Fruit fly (Drosophila melanogaster) whole organism, prepupa: ENCODE results near the gene Ets65A.
A peak's percentile ranks its signal among the peaks of the same experiment; 100 is the strongest.

Experiments
- CG10669 ChIP-seq: fragments of 200-800 bp; sonication (Bioruptor generic); optimal IDR thresholded peaks from 3 replicates; lab custom pipeline; 2018; ENCODE audit warnings: missing biosample characterization, mild to moderate bottlenecking, missing genetic modification characterization, moderate library complexity
- CG11902 ChIP-seq: fragments of 200-800 bp; sonication (Bioruptor generic); optimal IDR thresholded peaks from 3 replicates; lab custom pipeline; 2016; ENCODE audit warnings: missing biosample characterization, missing genetic modification characterization
- CG8632 ChIP-seq: fragments of 200-800 bp; sonication (Bioruptor generic); optimal IDR thresholded peaks from 3 replicates; lab custom pipeline; 2016; ENCODE audit warnings: missing biosample characterization, missing genetic modification characterization
- Eip75B ChIP-seq: fragments of 200-800 bp; sonication (Bioruptor generic); optimal IDR thresholded peaks from 3 replicates; lab custom pipeline; 2016; ENCODE audit warnings: missing biosample characterization, missing genetic modification characterization
- Ets21C ChIP-seq: fragments of 200-800 bp; sonication (Bioruptor generic); optimal IDR thresholded peaks from 3 replicates; lab custom pipeline; 2016; ENCODE audit warnings: missing biosample characterization, missing genetic modification characterization
- Gug ChIP-seq: fragments of 200-800 bp; sonication (Bioruptor generic); IDR thresholded peaks from 2 replicates; pipeline ENCODE4 v1.3.6; 2022; ENCODE audit warnings: missing biosample characterization, missing genetic modification characterization
- Smox ChIP-seq: fragments of 200-800 bp; sonication (Bioruptor generic); optimal IDR thresholded peaks from 3 replicates; lab custom pipeline; 2016; ENCODE audit warnings: missing biosample characterization, missing genetic modification characterization
- Sox15 ChIP-seq: fragments of 200-800 bp; sonication (Bioruptor generic); optimal IDR thresholded peaks from 3 replicates; lab custom pipeline; 2016; ENCODE audit warnings: missing biosample characterization, missing genetic modification characterization
- acj6 ChIP-seq: fragments of 200-800 bp; sonication (Bioruptor generic); optimal IDR thresholded peaks from 3 replicates; lab custom pipeline; 2016; ENCODE audit warnings: missing biosample characterization, missing genetic modification characterization
- esn ChIP-seq: fragments of 200-800 bp; sonication (Bioruptor generic); optimal IDR thresholded peaks from 2 replicates; lab custom pipeline; 2016; ENCODE audit warnings: missing biosample characterization, mild to moderate bottlenecking, missing genetic modification characterization, moderate library complexity
- lz ChIP-seq: fragments of 200-800 bp; sonication (Bioruptor generic); optimal IDR thresholded peaks from 3 replicates; lab custom pipeline; 2016; ENCODE audit warnings: missing biosample characterization, missing genetic modification characterization
- net ChIP-seq: fragments of 200-800 bp; sonication (Bioruptor generic); optimal IDR thresholded peaks from 3 replicates; lab custom pipeline; 2016; ENCODE audit warnings: missing biosample characterization, missing genetic modification characterization

dm6 chr3L:6154951-6155394, 57.6 kb downstream of the Ets65A start:
- TF ChIP-seq Smox (GFP tag; lab: Kevin White, UChicago) (no peak), acj6 (GFP tag; lab: Kevin White, UChicago) (no peak), CG8632 (GFP tag; lab: Kevin White, UChicago) (peak; percentile 49), Gug (GFP tag; lab: Robert Waterston, UW) (no peak), lz (GFP tag; lab: Kevin White, UChicago) (no peak), CG10669 (GFP tag; lab: Kevin White, UChicago) (peak; percentile 25), CG11902 (GFP tag; lab: Kevin White, UChicago) (no peak), Ets21C (GFP tag; lab: Kevin White, UChicago) (no peak), Sox15 (GFP tag; lab: Kevin White, UChicago) (no peak), Eip75B (GFP tag; lab: Kevin White, UChicago) (peak; percentile 53), net (GFP tag; lab: Kevin White, UChicago) (peak; percentile 59), esn (GFP tag; lab: Kevin White, UChicago) (no peak)
